Fruit fly (Drosophila melanogaster): Measurements from ENCODE around the gene ERR.

Gene ERR

DNA sequence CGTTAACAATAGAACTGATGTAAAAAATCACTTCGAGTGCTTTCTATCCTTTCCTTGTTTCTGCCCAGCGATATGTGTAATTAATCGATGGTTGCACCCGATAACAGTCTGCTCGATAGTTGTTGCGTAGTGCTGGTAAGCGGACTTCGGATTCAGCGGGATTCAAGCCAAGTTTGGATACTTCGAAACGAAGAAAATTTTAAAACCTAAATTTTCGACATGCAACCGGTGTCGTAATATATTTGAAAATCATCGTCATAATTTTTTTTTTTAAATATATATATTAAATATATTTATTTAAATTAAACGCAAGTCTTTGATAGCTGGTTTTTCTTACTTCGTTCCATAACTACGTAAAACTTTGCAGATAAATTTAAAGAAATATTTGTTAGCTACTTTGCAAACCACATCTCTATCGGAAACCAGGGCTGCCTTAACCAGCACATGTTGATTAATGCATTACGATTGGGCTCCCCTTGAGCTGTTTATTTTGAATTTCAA, 11.4 kb upstream of the ERR start, which contains the start of the genes UbcE2M and Dhps (continued):
- TF ChIP-seq disco-r (GFP tag; optimal IDR thresholded peaks at IDR 0.05) (no peak), CG6765 (GFP tag; optimal IDR thresholded peaks at IDR 0.05) (peak; percentile 59), bab2 (GFP tag; optimal IDR thresholded peaks at IDR 0.05) (no peak), Atf6 (GFP tag; IDR thresholded peaks at IDR 0.05) (no peak), CG10979 (tag; optimal IDR thresholded peaks at IDR 0.05) (peak; percentile 60), CG9817 (tag; optimal IDR thresholded peaks at IDR 0.05) (peak; percentile 89), Bteb2 (GFP tag; optimal IDR thresholded peaks at IDR 0.05) (no peak), D19B (GFP tag; optimal IDR thresholded peaks at IDR 0.05) (peak; percentile 59), hkb (optimal IDR thresholded peaks at IDR 0.05) (no peak), hkb (GFP tag; IDR thresholded peaks at IDR 0.05) (peak; percentile 50), abd-A (tag; optimal IDR thresholded peaks at IDR 0.05) (no peak), CG31365 (tag; optimal IDR thresholded peaks at IDR 0.05) (no peak), dmrt99B (tag; optimal IDR thresholded peaks at IDR 0.05) (no peak), sd (tag; optimal IDR thresholded peaks at IDR 0.05) (no peak), ERR (GFP tag; optimal IDR thresholded peaks at IDR 0.05) (no peak), CG2116 (GFP tag; optimal IDR thresholded peaks at IDR 0.05) (peak; percentile 83), CG18262 (tag; optimal IDR thresholded peaks at IDR 0.05) (peak; percentile 65), fd102C (GFP tag; optimal IDR thresholded peaks at IDR 0.05) (no peak), sna (GFP tag; IDR thresholded peaks at IDR 0.05; ENCODE audit: partially characterized antibody) (peak; percentile 60), CG8089 (GFP tag; optimal IDR thresholded peaks at IDR 0.05) (no peak), CG14014 (GFP tag; IDR thresholded peaks at IDR 0.05) (peak; percentile 48; the same call in 1 of the 2 replicates), Fer2 (tag; optimal IDR thresholded peaks at IDR 0.05) (peak; percentile 76), CG12236 (GFP tag; optimal IDR thresholded peaks at IDR 0.05) (no peak), Doc3 (GFP tag; IDR thresholded peaks at IDR 0.05; ENCODE audit: partially characterized antibody) (peak; percentile 54; the same call in 1 of the 3 replicates), sima (GFP tag; optimal IDR thresholded peaks at IDR 0.05) (no peak), CG10267 (tag; optimal IDR thresholded peaks at IDR 0.05) (peak; percentile 95), lola (GFP tag; optimal IDR thresholded peaks at IDR 0.05) (peak in 1 of 3 experiments; percentile 78), phol (tag; optimal IDR thresholded peaks at IDR 0.05) (peak; percentile 86), ftz-f1 (GFP tag; optimal IDR thresholded peaks at IDR 0.05) (no peak), pho (GFP tag; optimal IDR thresholded peaks at IDR 0.05) (peak; percentile 48), Oli (tag; optimal IDR thresholded peaks at IDR 0.05) (peak; percentile 65), CG17829 (tag; optimal IDR thresholded peaks at IDR 0.05) (peak; percentile 71), jing (GFP tag; optimal IDR thresholded peaks at IDR 0.05) (no peak), gsb (GFP tag; IDR thresholded peaks at IDR 0.05) (no peak), CG2202 (tag; optimal IDR thresholded peaks at IDR 0.05) (no peak), en (GFP tag; optimal IDR thresholded peaks at IDR 0.05) (no peak), CG4424 (GFP tag; optimal IDR thresholded peaks at IDR 0.05) (peak; percentile 65), ewg (GFP tag; optimal IDR thresholded peaks at IDR 0.05) (no peak), CG12744 (GFP tag; optimal IDR thresholded peaks at IDR 0.05) (peak; percentile 11), Atf3 (GFP tag; optimal IDR thresholded peaks at IDR 0.05) (peak; percentile 26), TFAM (GFP tag; optimal IDR thresholded peaks at IDR 0.05) (no peak), CG12104 (GFP tag; optimal IDR thresholded peaks at IDR 0.05) (peak; percentile 43), Dll (GFP tag; IDR thresholded peaks at IDR 0.05; ENCODE audit: partially characterized antibody) (peak; percentile 75), cas (GFP tag; IDR thresholded peaks at IDR 0.05) (no peak), tio (GFP tag; optimal IDR thresholded peaks at IDR 0.05) (no peak), CG14965 (GFP tag; optimal IDR thresholded peaks at IDR 0.05; ENCODE audit: borderline replicate concordance) (no peak), Neu2 (GFP tag; optimal IDR thresholded peaks at IDR 0.05; ENCODE audit: borderline replicate concordance) (no peak), Poxn (GFP tag; IDR thresholded peaks at IDR 0.05) (peak; percentile 42; the same call in 1 of the 2 replicates), HLHmδ (GFP tag; optimal IDR thresholded peaks at IDR 0.05) (no peak), CG3726 (GFP tag; IDR thresholded peaks at IDR 0.05) (peak; percentile 46; the same call in 1 of the 3 replicates)

Data from whole organism, embryonic.